Fruit fly (Drosophila melanogaster): ENCODE results near the gene CG12985.

The CG12985 gene

dm6 chrX:17880269-17880889, 3.1 kb upstream of the CG12985 start (continued):
- TF ChIP-seq row (GFP tag; IDR thresholded peaks at IDR 0.05) (peak; percentile 97), eve (GFP tag; optimal IDR thresholded peaks at IDR 0.05) (peak in 1 of 2 experiments; percentile 89), CG8478 (optimal IDR thresholded peaks at IDR 0.05) (no peak), nerfin-2 (GFP tag; IDR thresholded peaks at IDR 0.05; ENCODE audit: partially characterized antibody) (no peak), btn (GFP tag; optimal IDR thresholded peaks at IDR 0.05) (peak; percentile 80), H2.0 (GFP tag; IDR thresholded peaks at IDR 0.05) (peak; percentile 97), CG15073 (GFP tag; optimal IDR thresholded peaks at IDR 0.05) (peak; percentile 69), so (GFP tag; IDR thresholded peaks at IDR 0.05) (peak; percentile 95), insv (GFP tag; optimal IDR thresholded peaks at IDR 0.05) (peak in 1 of 2 experiments; percentile 54), CG7987 (GFP tag; optimal IDR thresholded peaks at IDR 0.05) (peak; percentile 83), aop (GFP tag; IDR thresholded peaks at IDR 0.05) (peak; percentile 84), CTCF (GFP tag; optimal IDR thresholded peaks at IDR 0.05) (peak; percentile 66), CG12769 (tag; optimal IDR thresholded peaks at IDR 0.05) (peak; percentile 99), zfh2 (GFP tag; optimal IDR thresholded peaks at IDR 0.05) (peak; percentile 98), Taf1 (GFP tag; IDR thresholded peaks at IDR 0.05) (peak; percentile 93), ac (GFP tag; optimal IDR thresholded peaks at IDR 0.05) (peak; percentile 63), CG13894 (tag; optimal IDR thresholded peaks at IDR 0.05) (peak; percentile 93), CG3838 (GFP tag; optimal IDR thresholded peaks at IDR 0.05) (peak; percentile 87), CG5180 (GFP tag; optimal IDR thresholded peaks at IDR 0.05) (peak; percentile 87), CG8765 (GFP tag; IDR thresholded peaks at IDR 0.05) (peak; percentile 83), CG31365 (tag; optimal IDR thresholded peaks at IDR 0.05) (peak; percentile 79), CG12744 (GFP tag; optimal IDR thresholded peaks at IDR 0.05) (peak; percentile 88), CG6791 (GFP tag; IDR thresholded peaks at IDR 0.05; ENCODE audit: partially characterized antibody) (no peak), CG10462 (GFP tag; optimal IDR thresholded peaks at IDR 0.05) (peak; percentile 89), CG17385 (GFP tag; optimal IDR thresholded peaks at IDR 0.05) (peak; percentile 93), jumu (GFP tag; optimal IDR thresholded peaks at IDR 0.05) (peak; percentile 97), NFAT (GFP tag; IDR thresholded peaks at IDR 0.05) (peak; percentile 96), CkIIα-i1 (GFP tag; IDR thresholded peaks at IDR 0.05) (peak; percentile 46; the same call in 1 of the 2 replicates), CG18599 (GFP tag; optimal IDR thresholded peaks at IDR 0.05) (peak; percentile 95), CG11560 (tag; IDR thresholded peaks at IDR 0.05) (peak; percentile 89), lab (GFP tag; optimal IDR thresholded peaks at IDR 0.05) (peak; percentile 94), CG13296 (GFP tag; optimal IDR thresholded peaks at IDR 0.05) (peak; percentile 90), BtbVII (GFP tag; optimal IDR thresholded peaks at IDR 0.05) (peak; percentile 90), chm (GFP tag; IDR thresholded peaks at IDR 0.05) (peak; percentile 90; the same call in 1 of the 2 replicates), hkb (optimal IDR thresholded peaks at IDR 0.05) (no peak), hkb (GFP tag; IDR thresholded peaks at IDR 0.05) (peak; percentile 93), Eip74EF (GFP tag; optimal IDR thresholded peaks at IDR 0.05) (peak in 1 of 2 experiments; percentile 94), CG42726 (GFP tag; IDR thresholded peaks at IDR 0.05; ENCODE audit: partially characterized antibody) (no peak), slp2 (GFP tag; optimal IDR thresholded peaks at IDR 0.05) (peak; percentile 89), sug (tag; optimal IDR thresholded peaks at IDR 0.05) (peak; percentile 92), CG11696 (GFP tag; IDR thresholded peaks at IDR 0.05) (peak; percentile 76), ab (GFP tag; optimal IDR thresholded peaks at IDR 0.05) (peak; percentile 92), pros (GFP tag; optimal IDR thresholded peaks at IDR 0.05) (peak; percentile 58), fd3F (GFP tag; optimal IDR thresholded peaks at IDR 0.05) (peak; percentile 91), hth (optimal IDR thresholded peaks at IDR 0.05) (no peak), her (GFP tag; optimal IDR thresholded peaks at IDR 0.05) (peak; percentile 90), CG10431 (GFP tag; optimal IDR thresholded peaks at IDR 0.05) (peak; percentile 87), CG10565 (GFP tag; optimal IDR thresholded peaks at IDR 0.05) (peak; percentile 14), CG13123 (GFP tag; optimal IDR thresholded peaks at IDR 0.05) (peak; percentile 88), CG6254 (GFP tag; optimal IDR thresholded peaks at IDR 0.05) (peak; percentile 82), ftz-f1 (GFP tag; optimal IDR thresholded peaks at IDR 0.05) (peak; percentile 66)

Data from whole organism, embryonic.